Fruit fly (Drosophila melanogaster) whole organism: ENCODE data around the gene Eo.

Experiments
- CG8478 ChIP-seq: fragments of >200 bp; optimal IDR thresholded peaks from 2 replicates; lab custom pipeline; 2018; ENCODE audit warnings: inconsistent platforms
- Dll ChIP-seq: fragments of >200 bp; optimal IDR thresholded peaks from 2 replicates; lab custom pipeline; 2017
- EcR ChIP-seq, 2 experiments: fragments of >200 bp; optimal IDR thresholded peaks; 2 replicates each; lab custom pipeline; 2017; ENCODE audit warnings: missing biosample characterization in 2 of 2, missing genetic modification characterization in 2 of 2, missing genetic modification reagents in 2 of 2
- pan ChIP-seq: fragments of >200 bp; optimal IDR thresholded peaks from 2 replicates; lab custom pipeline; 2017
- psq ChIP-seq: fragments of >200 bp; optimal IDR thresholded peaks from 2 replicates; lab custom pipeline; 2017
- usp ChIP-seq: fragments of >200 bp; optimal IDR thresholded peaks from 2 replicates; lab custom pipeline; 2017; ENCODE audit warnings: missing biosample characterization, missing genetic modification characterization, mixed read lengths

Eo gene

dm6 chrX:14946522-14946921 lies 27.9 kb upstream of the Eo start:
- TF ChIP-seq Dll (lab: Kevin White, UChicago) (no peak), pan (lab: Kevin White, UChicago) (no peak), EcR (GFP tag; optimal IDR thresholded peaks at IDR 0.05; lab: Kevin White, UChicago) (no peak), CG8478 (lab: Kevin White, UChicago) (no peak), usp (GFP tag; lab: Kevin White, UChicago) (no peak), psq (no peak)

DNA sequence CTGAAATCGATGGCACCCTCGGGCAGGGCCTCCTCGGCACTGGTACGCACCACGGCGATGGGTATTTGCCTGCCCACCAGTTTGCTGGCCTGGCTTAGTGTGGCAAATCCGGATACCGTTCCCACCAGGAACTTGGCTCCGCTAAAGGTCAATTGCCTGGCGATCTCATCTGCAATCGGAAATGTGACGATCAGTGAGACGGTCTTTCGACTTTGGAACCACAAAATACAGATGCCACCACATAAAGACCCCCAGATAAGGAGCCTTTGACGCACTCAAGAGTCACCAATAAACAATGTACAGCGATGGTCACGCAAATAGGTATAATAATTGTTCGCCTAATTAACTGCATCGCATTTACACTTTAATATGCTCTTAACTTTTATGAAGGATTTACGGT lies 17.6 kb upstream of the Eo start:
- TF ChIP-seq Dll (lab: Kevin White, UChicago) (no peak), psq (no peak), EcR (GFP tag; optimal IDR thresholded peaks at IDR 0.05; lab: Kevin White, UChicago) (no peak), pan (lab: Kevin White, UChicago) (no peak), usp (GFP tag; lab: Kevin White, UChicago) (no peak), CG8478 (lab: Kevin White, UChicago) (no peak)

DNA sequence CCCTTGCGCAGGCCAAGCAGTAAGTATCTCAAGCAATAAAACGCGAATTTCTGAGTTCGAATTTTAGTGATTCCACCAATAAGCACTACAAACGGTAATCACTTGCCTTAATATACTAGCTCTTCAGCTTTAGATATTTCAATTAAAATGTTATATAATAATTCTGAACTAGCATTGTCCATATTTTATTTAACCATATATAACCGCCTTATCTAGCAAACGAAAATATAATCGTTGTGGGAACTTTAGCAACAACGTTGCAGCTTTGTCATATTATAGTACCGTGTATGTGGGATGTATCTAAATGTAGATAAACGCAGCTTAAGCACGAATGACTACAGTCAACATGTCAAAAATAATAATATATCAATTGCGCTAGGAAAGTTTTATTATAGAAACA lies 12.7 kb upstream of the Eo start:
- TF ChIP-seq psq (no peak), pan (lab: Kevin White, UChicago) (no peak), CG8478 (lab: Kevin White, UChicago) (no peak), usp (GFP tag; lab: Kevin White, UChicago) (no peak)

- TF ChIP-seq pan (lab: Kevin White, UChicago) = no peak
- TF ChIP-seq usp (GFP tag; lab: Kevin White, UChicago) = no peak
- TF ChIP-seq Dll (lab: Kevin White, UChicago) = no peak
- no peak for TF ChIP-seq psq
- no peak for TF ChIP-seq CG8478 (lab: Kevin White, UChicago)
- no peak for TF ChIP-seq EcR (GFP tag; optimal IDR thresholded peaks at IDR 0.05; lab: Kevin White, UChicago)
Observed at dm6 chrX:14929813-14930212, 11.2 kb upstream of the Eo start.

DNA sequence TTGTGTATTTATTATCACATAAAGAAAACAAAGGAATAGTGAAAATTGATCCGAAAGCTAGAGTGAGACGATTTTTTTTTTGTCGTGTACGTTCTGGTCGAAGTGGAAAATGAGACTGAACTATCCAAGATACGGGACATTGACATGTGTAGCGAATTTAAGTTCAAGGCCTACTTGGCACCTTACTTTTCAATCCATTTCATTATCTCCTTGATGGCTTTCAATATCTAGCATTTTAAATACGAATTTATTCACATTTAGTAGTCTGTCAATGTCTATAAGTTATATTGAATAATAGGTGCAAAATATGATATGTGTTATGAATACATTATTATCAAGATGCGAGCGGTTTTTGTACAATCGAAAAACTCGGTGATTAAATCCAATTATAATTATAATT lies 10.2 kb upstream of the Eo start, which contains the start of gene CG32591:
Gene CG32591, minus strand, starts transcription at position 101 of the 400 bp plus-strand sequence.
- TF ChIP-seq Dll (lab: Kevin White, UChicago) = no peak
- no peak for TF ChIP-seq CG8478 (lab: Kevin White, UChicago)
- TF ChIP-seq usp (GFP tag; lab: Kevin White, UChicago) = no peak

dm6 chrX:14923277-14924019 lies 4.8 kb upstream of the Eo start, which contains the start of gene CG9503:
Gene CG9503 (minus strand): TSS chrX:14923493.
- TF ChIP-seq EcR (GFP tag; optimal IDR thresholded peaks at IDR 0.05; lab: Kevin White, UChicago) (no peak), psq (no peak), CG8478 (lab: Kevin White, UChicago) (no peak), pan (lab: Kevin White, UChicago) (no peak), usp (GFP tag; lab: Kevin White, UChicago) (no peak), Dll (lab: Kevin White, UChicago) (no peak)

- peak in 1 of 2 experiments; percentile 64 for TF ChIP-seq EcR (GFP tag; optimal IDR thresholded peaks at IDR 0.05; lab: Kevin White, UChicago)
- TF ChIP-seq pan (lab: Kevin White, UChicago) = no peak
- no peak for TF ChIP-seq usp (GFP tag; lab: Kevin White, UChicago)
- TF ChIP-seq Dll (lab: Kevin White, UChicago) = no peak
Observed at dm6 chrX:14922396-14923276, 4.0 kb upstream of the Eo start.

- no peak for TF ChIP-seq EcR (GFP tag; optimal IDR thresholded peaks at IDR 0.05; lab: Kevin White, UChicago)
- no peak for TF ChIP-seq Dll (lab: Kevin White, UChicago)
- no peak for TF ChIP-seq psq
- TF ChIP-seq pan (lab: Kevin White, UChicago) = no peak
- TF ChIP-seq usp (GFP tag; lab: Kevin White, UChicago) = no peak
- no peak for TF ChIP-seq CG8478 (lab: Kevin White, UChicago)
Observed at dm6 chrX:14913706-14914303, 4.8 kb downstream of the Eo start, which contains the start of gene CG12398. Gene CG12398 (minus strand): TSS chrX:14913812.

dm6 chrX:14910464-14911349 lies 7.9 kb downstream of the Eo start, which contains the start of gene CG14406:
Gene CG14406 (minus strand): TSS chrX:14910845.
- TF ChIP-seq EcR (GFP tag; optimal IDR thresholded peaks at IDR 0.05; lab: Kevin White, UChicago) (peak in 1 of 2 experiments; percentile 1), usp (GFP tag; lab: Kevin White, UChicago) (no peak), psq (no peak)

- TF ChIP-seq CG8478 (lab: Kevin White, UChicago) (no peak), psq (no peak), pan (lab: Kevin White, UChicago) (no peak), Dll (lab: Kevin White, UChicago) (no peak), usp (GFP tag; lab: Kevin White, UChicago) (no peak), EcR (GFP tag; optimal IDR thresholded peaks at IDR 0.05; lab: Kevin White, UChicago) (no peak)
Observed at dm6 chrX:14909658-14910378, 8.8 kb downstream of the Eo start, which contains the start of gene fiz. Gene fiz (minus strand): TSS chrX:14909708.
